Worm (Caenorhabditis elegans): ENCODE data around the gene memi-2.

DNA sequence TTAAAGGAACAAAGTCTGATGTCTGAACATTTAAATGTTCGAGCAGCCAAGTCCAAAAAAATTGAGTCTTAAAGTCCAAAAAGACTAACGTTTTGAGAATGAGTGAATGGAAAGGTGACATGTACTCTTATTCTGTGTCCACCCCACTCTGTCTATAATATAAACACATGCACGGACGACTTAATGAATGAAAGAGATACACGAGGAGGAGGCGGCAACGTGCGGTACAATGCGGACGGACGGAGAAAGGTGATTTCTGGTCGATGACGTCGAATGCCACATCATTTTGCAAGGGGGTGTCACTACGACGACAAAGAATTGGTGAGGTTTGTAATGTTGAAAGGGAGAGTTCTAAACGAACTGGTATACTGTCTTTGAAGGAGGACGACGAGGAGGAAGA lies 5.6 kb downstream of the memi-2 start:
- TF ChIP-seq lsy-2 (tag; optimal IDR thresholded peaks at IDR 0.05), result no peak
- no peak for TF ChIP-seq aly-2 (tag; optimal IDR thresholded peaks at IDR 0.05)
- no peak for TF ChIP-seq pax-3 (tag; optimal IDR thresholded peaks at IDR 0.05)
- no peak for TF ChIP-seq jun-1 (tag; optimal IDR thresholded peaks at IDR 0.05)
- no peak for TF ChIP-seq skn-1 (tag; optimal IDR thresholded peaks at IDR 0.05)
- no peak for TF ChIP-seq ama-1 (optimal IDR thresholded peaks at IDR 0.05)
- no peak for TF ChIP-seq ztf-4 (tag; optimal IDR thresholded peaks at IDR 0.05)
- no peak for TF ChIP-seq nhr-76 (tag; optimal IDR thresholded peaks at IDR 0.05)
- no peak for TF ChIP-seq nhr-11 (tag; optimal IDR thresholded peaks at IDR 0.05)

Data from whole organism, L1 larva.